Fruit fly (Drosophila melanogaster): ENCODE data around the gene Rnb.

The Rnb gene

DNA sequence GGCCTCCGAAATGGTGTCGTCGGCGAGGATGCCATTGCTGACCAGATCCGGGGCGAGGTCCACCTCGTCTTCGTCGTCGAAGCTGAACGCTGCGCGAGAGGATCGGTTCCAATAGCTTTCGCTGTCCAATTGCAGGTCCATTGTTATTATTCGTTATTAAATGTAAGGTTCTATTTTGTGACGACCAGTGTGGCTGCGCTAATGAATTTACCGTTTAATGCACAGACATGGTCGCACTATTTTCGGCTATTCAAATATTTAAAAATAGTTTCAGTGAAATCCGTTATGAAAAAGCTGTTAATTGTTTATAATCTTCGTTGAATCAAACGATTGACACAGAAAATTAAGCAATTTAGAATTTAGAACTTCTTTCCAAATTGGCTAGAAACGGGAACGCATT lies 17.1 kb upstream of the Rnb start, which contains the start of gene Vps16B:
Gene Vps16B, minus strand, starts transcription at position 186 of the 400 bp plus-strand sequence.
- TF ChIP-seq Ets21C (GFP tag; optimal IDR thresholded peaks at IDR 0.05) (no peak), CG11294 (GFP tag; IDR thresholded peaks at IDR 0.05) (no peak), CG32006 (GFP tag; optimal IDR thresholded peaks at IDR 0.05) (no peak), Sox14 (GFP tag; optimal IDR thresholded peaks at IDR 0.05) (no peak), CG31627 (GFP tag; optimal IDR thresholded peaks at IDR 0.05) (no peak), Blimp-1 (GFP tag; optimal IDR thresholded peaks at IDR 0.05) (no peak), Hr39 (GFP tag; optimal IDR thresholded peaks at IDR 0.05) (no peak), OdsH (GFP tag; optimal IDR thresholded peaks at IDR 0.05) (no peak), Smox (GFP tag; optimal IDR thresholded peaks at IDR 0.05) (no peak), CG6163 (GFP tag; IDR thresholded peaks at IDR 0.05) (no peak), CG7368 (GFP tag; optimal IDR thresholded peaks at IDR 0.05) (no peak), fkh (GFP tag; optimal IDR thresholded peaks at IDR 0.05) (no peak), pdm3 (GFP tag; optimal IDR thresholded peaks at IDR 0.05) (no peak), ss (GFP tag; optimal IDR thresholded peaks at IDR 0.05) (no peak)

DNA sequence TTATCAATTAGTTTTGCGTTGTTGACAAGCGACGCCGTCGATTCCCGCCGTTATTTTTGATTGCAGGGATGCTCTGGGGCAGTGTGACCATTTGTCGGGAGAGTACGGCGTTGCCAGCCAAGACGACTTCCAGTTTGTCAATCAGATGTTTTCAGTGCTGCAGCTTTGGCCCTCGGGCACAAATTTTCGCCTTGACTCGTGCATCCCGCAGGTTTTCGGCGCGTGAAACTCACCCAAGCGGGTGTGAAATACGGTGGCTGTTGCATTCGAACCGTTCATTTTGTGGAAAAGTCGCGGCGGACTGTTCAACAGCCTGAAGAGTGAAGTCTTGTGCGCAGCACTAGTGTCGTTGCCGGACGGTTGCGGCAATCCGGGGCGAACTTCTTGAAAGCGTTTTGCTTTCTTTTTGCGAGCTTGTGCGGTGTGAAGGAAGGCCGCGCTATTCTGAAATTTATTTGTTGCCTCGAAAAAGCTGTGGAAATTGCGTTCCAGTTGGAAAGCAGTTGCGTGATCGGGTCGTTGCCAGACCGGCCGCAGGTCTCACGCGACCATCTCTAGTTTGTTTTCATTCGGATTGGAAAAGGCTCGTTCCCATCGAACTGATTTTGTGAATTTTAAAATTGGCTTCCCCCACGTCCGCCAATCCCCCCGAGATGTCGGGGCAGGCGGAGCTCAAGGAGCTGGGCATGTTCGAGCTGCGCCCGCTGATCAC lies 7.7 kb upstream of the Rnb start, which contains the start of the genes ca and ncd:
Gene ca, plus strand, starts transcription at position 130 of the 712 bp plus-strand sequence.
Gene ncd, minus strand, starts transcription at position 446 of the 712 bp plus-strand sequence.
- TF ChIP-seq Lpt (GFP tag; optimal IDR thresholded peaks at IDR 0.05) (no peak), CG31627 (GFP tag; optimal IDR thresholded peaks at IDR 0.05) (peak; percentile 15), cyc (GFP tag; optimal IDR thresholded peaks at IDR 0.05) (no peak), Sox102F (GFP tag; optimal IDR thresholded peaks at IDR 0.05) (no peak), CG8632 (GFP tag; optimal IDR thresholded peaks at IDR 0.05) (no peak), CG4318 (GFP tag; optimal IDR thresholded peaks at IDR 0.05) (no peak), eg (GFP tag; IDR thresholded peaks at IDR 0.05) (0 out of 3 replicates have a peak, but pooled peaks have one; percentile 14), OdsH (GFP tag; optimal IDR thresholded peaks at IDR 0.05) (no peak), CG32006 (GFP tag; optimal IDR thresholded peaks at IDR 0.05) (no peak), esn (GFP tag; optimal IDR thresholded peaks at IDR 0.05) (no peak)

DNA sequence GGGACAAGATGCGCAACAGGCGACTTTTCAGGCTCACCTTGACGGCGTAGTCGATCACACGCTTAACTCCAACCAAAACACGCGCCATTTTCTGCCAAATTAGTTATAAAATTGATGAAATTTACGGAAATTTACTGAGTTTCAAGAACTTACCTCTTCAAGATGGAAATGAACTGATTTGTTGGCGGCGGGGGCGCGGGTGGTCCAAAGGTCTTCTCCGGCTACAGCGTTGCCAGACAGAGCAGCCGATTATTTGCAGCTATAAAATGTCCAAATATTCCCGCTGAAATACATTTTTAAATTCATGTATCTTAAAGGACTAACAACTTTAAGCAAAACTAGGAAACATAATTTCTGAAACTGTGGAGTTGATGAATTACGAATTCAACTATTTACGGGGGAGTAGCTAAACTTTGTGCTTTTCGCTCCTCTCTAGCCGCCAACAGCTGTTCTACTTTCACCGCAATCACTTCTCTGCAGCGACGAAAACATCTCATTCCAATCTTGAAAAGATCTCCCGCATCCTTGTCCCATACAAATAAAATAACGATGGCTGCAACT lies 3.7 kb upstream of the Rnb start, which contains the start of the genes Etfb and CG7789:
Gene Etfb, minus strand, starts transcription at position 193 of the 561 bp plus-strand sequence.
Gene CG7789, plus strand, starts transcription at position 444 of the 561 bp plus-strand sequence.
- no peak for TF ChIP-seq CG6792 (GFP tag; optimal IDR thresholded peaks at IDR 0.05)
- peak; percentile 97 to 99 for TF ChIP-seq ss (GFP tag; optimal IDR thresholded peaks at IDR 0.05)
- TF ChIP-seq Hr4 (GFP tag; optimal IDR thresholded peaks at IDR 0.05): no peak
- peak; percentile 91 to 96 for TF ChIP-seq salr (GFP tag; optimal IDR thresholded peaks at IDR 0.05)
- peak; percentile 82 for TF ChIP-seq acj6 (GFP tag; optimal IDR thresholded peaks at IDR 0.05)
- peak; percentile 96 for TF ChIP-seq CG6808 (GFP tag; optimal IDR thresholded peaks at IDR 0.05)
- TF ChIP-seq CG6854 (GFP tag; optimal IDR thresholded peaks at IDR 0.05): peak; percentile 91
- TF ChIP-seq CG34406 (GFP tag; optimal IDR thresholded peaks at IDR 0.05): peak; percentile 76
- TF ChIP-seq CG8632 (GFP tag; optimal IDR thresholded peaks at IDR 0.05): peak; percentile 75
- peak; percentile 78 for TF ChIP-seq fd59A (GFP tag; optimal IDR thresholded peaks at IDR 0.05)
- peak; percentile 91 for TF ChIP-seq CG10669 (GFP tag; optimal IDR thresholded peaks at IDR 0.05)
- TF ChIP-seq CG3032 (tag; optimal IDR thresholded peaks at IDR 0.05): peak; percentile 89
- TF ChIP-seq CG8119 (GFP tag; IDR thresholded peaks at IDR 0.05): peak; percentile 91
- TF ChIP-seq Gug (GFP tag; IDR thresholded peaks at IDR 0.05): peak; percentile 89
- peak; percentile 85 for TF ChIP-seq Ets21C (GFP tag; optimal IDR thresholded peaks at IDR 0.05)
- TF ChIP-seq CG11294 (GFP tag; IDR thresholded peaks at IDR 0.05): peak; percentile 76
- TF ChIP-seq Sox15 (GFP tag; optimal IDR thresholded peaks at IDR 0.05): peak; percentile 82
- TF ChIP-seq CG10631 (GFP tag; optimal IDR thresholded peaks at IDR 0.05): no peak
- peak; percentile 83 for TF ChIP-seq dsx (GFP tag; optimal IDR thresholded peaks at IDR 0.05; ENCODE audit: poor library complexity, severe bottlenecking)
- no peak for TF ChIP-seq CG4318 (GFP tag; optimal IDR thresholded peaks at IDR 0.05)
- TF ChIP-seq CG6276 (GFP tag; optimal IDR thresholded peaks at IDR 0.05): peak; percentile 94
- TF ChIP-seq pdm3 (GFP tag; optimal IDR thresholded peaks at IDR 0.05): no peak
- peak; percentile 83 for TF ChIP-seq Blimp-1 (GFP tag; optimal IDR thresholded peaks at IDR 0.05)
- peak; percentile 94 for TF ChIP-seq spab (GFP tag; optimal IDR thresholded peaks at IDR 0.05)
- no peak for TF ChIP-seq vri (GFP tag; optimal IDR thresholded peaks at IDR 0.05)
- TF ChIP-seq CG8319 (GFP tag; optimal IDR thresholded peaks at IDR 0.05): peak; percentile 89
- peak; percentile 92 for TF ChIP-seq CG1621 (tag; optimal IDR thresholded peaks at IDR 0.05)
- TF ChIP-seq OdsH (GFP tag; optimal IDR thresholded peaks at IDR 0.05): no peak
- TF ChIP-seq Eip93F (GFP tag; optimal IDR thresholded peaks at IDR 0.05): no peak
- TF ChIP-seq dac (GFP tag; optimal IDR thresholded peaks at IDR 0.05): peak; percentile 96
- TF ChIP-seq cyc (GFP tag; optimal IDR thresholded peaks at IDR 0.05): peak; percentile 76
- peak; percentile 81 for TF ChIP-seq CG11762 (GFP tag; optimal IDR thresholded peaks at IDR 0.05; ENCODE audit: insufficient read depth)

All from whole organism, prepupa.